Fruit fly (Drosophila melanogaster): ENCODE measurements around the gene CG31301.
A peak's percentile ranks its signal among the peaks of the same experiment; 100 is the strongest.

The CG31301 gene

dm6 chr3R:15371833-15372232, 25.8 kb downstream of the CG31301 start, which contains the start of the genes Ccm3 and CG6136 (continued):
- TF ChIP-seq CG8290 (GFP tag; optimal IDR thresholded peaks at IDR 0.05) (no peak), CG8290 (tag; optimal IDR thresholded peaks at IDR 0.05) (peak in 1 of 2 experiments; percentile 69), sr (GFP tag; IDR thresholded peaks at IDR 0.05) (no peak), TFAM (GFP tag; optimal IDR thresholded peaks at IDR 0.05) (no peak), en (GFP tag; optimal IDR thresholded peaks at IDR 0.05) (no peak), CG11398 (GFP tag; optimal IDR thresholded peaks at IDR 0.05) (no peak), run (tag; optimal IDR thresholded peaks at IDR 0.05) (no peak), nau (GFP tag; optimal IDR thresholded peaks at IDR 0.05) (no peak), nom (GFP tag; optimal IDR thresholded peaks at IDR 0.05) (peak; percentile 1), CG1024 (GFP tag; IDR thresholded peaks at IDR 0.05) (no peak), stwl (tag; optimal IDR thresholded peaks at IDR 0.05) (peak; percentile 80), Ada2b (GFP tag; IDR thresholded peaks at IDR 0.05) (no peak), ERR (GFP tag; optimal IDR thresholded peaks at IDR 0.05) (peak; percentile 21), CG8924 (tag; optimal IDR thresholded peaks at IDR 0.05) (peak; percentile 57), CG11723 (GFP tag; optimal IDR thresholded peaks at IDR 0.05) (no peak), Hmx (GFP tag; optimal IDR thresholded peaks at IDR 0.05) (no peak), CG5180 (GFP tag; optimal IDR thresholded peaks at IDR 0.05) (no peak), CG4820 (GFP tag; optimal IDR thresholded peaks at IDR 0.05) (no peak), zf30C (GFP tag; optimal IDR thresholded peaks at IDR 0.05) (no peak), Sry-β (GFP tag; optimal IDR thresholded peaks at IDR 0.05) (no peak), tx (GFP tag; optimal IDR thresholded peaks at IDR 0.05) (peak; percentile 50), ab (GFP tag; optimal IDR thresholded peaks at IDR 0.05) (no peak), sc (optimal IDR thresholded peaks at IDR 0.05) (no peak), sc (GFP tag; optimal IDR thresholded peaks at IDR 0.05) (no peak), toy (GFP tag; IDR thresholded peaks at IDR 0.05) (no peak), CG14014 (GFP tag; IDR thresholded peaks at IDR 0.05) (peak; percentile 65; the same call in 1 of the 2 replicates), Fer2 (tag; optimal IDR thresholded peaks at IDR 0.05) (no peak), gce (GFP tag; IDR thresholded peaks at IDR 0.05) (no peak), zen2 (GFP tag; IDR thresholded peaks at IDR 0.05; ENCODE audit: partially characterized antibody) (peak; percentile 93), ken (GFP tag; IDR thresholded peaks at IDR 0.05) (no peak), usp (GFP tag; optimal IDR thresholded peaks at IDR 0.05) (no peak), CG1647 (GFP tag; optimal IDR thresholded peaks at IDR 0.05) (no peak), bcd (GFP tag; optimal IDR thresholded peaks at IDR 0.05) (peak; percentile 28), Taf1 (GFP tag; IDR thresholded peaks at IDR 0.05) (0 out of 2 replicates have a peak, but pooled peaks have one; percentile 8), Xbp1 (GFP tag; optimal IDR thresholded peaks at IDR 0.05) (peak; percentile 43), YL-1 (GFP tag; optimal IDR thresholded peaks at IDR 0.05) (peak; percentile 89), croc (GFP tag; conservative IDR thresholded peaks at IDR 0.05) (no peak; the same call in 2 of the 3 replicates), Ptx1 (GFP tag; IDR thresholded peaks at IDR 0.05) (no peak), Blimp-1 (GFP tag; optimal IDR thresholded peaks at IDR 0.05) (no peak), CG18619 (GFP tag; optimal IDR thresholded peaks at IDR 0.05) (peak; percentile 11), CG6654 (GFP tag; optimal IDR thresholded peaks at IDR 0.05) (no peak), CG12299 (tag; optimal IDR thresholded peaks at IDR 0.05) (no peak), CG14050 (GFP tag; IDR thresholded peaks at IDR 0.05) (no peak), unc-4 (GFP tag; IDR thresholded peaks at IDR 0.05; ENCODE audit: partially characterized antibody) (peak; percentile 92), Gug (GFP tag; IDR thresholded peaks at IDR 0.05) (no peak), mirr (GFP tag; optimal IDR thresholded peaks at IDR 0.05) (peak; percentile 33), lilli (GFP tag; optimal IDR thresholded peaks at IDR 0.05) (peak; percentile 52), Bteb2 (GFP tag; optimal IDR thresholded peaks at IDR 0.05) (peak; percentile 42), CG6683 (GFP tag; optimal IDR thresholded peaks at IDR 0.05) (peak; percentile 26), CG4617 (GFP tag; optimal IDR thresholded peaks at IDR 0.05; ENCODE audit: borderline replicate concordance) (peak; percentile 88), twi (tag; optimal IDR thresholded peaks at IDR 0.05) (no peak), CG10565 (GFP tag; optimal IDR thresholded peaks at IDR 0.05) (no peak)
